Fruit fly (Drosophila melanogaster) whole organism, embryonic: Measurements from ENCODE around the gene Upf1.

Source experiments
- ATbp ChIP-seq: fragments of 200-800 bp; sonication (Bioruptor generic); optimal IDR thresholded peaks from 2 replicates; lab custom pipeline; 2017; ENCODE audit warnings: missing biosample characterization, mild to moderate bottlenecking, missing genetic modification characterization, missing genetic modification reagents
- Abd-B ChIP-seq: fragments of 200-800 bp; sonication (Bioruptor generic); optimal IDR thresholded peaks from 2 replicates; lab custom pipeline; 2018; ENCODE audit warnings: missing biosample characterization, mild to moderate bottlenecking, missing genetic modification characterization, moderate library complexity
- Adf1 ChIP-seq: fragments of 200-800 bp; sonication (Bioruptor generic); IDR thresholded peaks from 2 replicates; pipeline ENCODE4 v1.3.6; 2022; ENCODE audit warnings: missing biosample characterization, missing genetic modification characterization
- B-H1 ChIP-seq: fragments of 200-800 bp; sonication (Bioruptor generic); IDR thresholded peaks from 3 replicates; pipeline ENCODE4 v1.3.6; 2022; ENCODE audit warnings: missing biosample characterization, missing genetic modification characterization
- CG10321 ChIP-seq: fragments of 200-800 bp; sonication (Bioruptor generic); IDR thresholded peaks from 2 replicates; pipeline ENCODE4 v1.3.6; 2022; ENCODE audit warnings: missing biosample characterization, missing genetic modification characterization
- CG10543 ChIP-seq: fragments of 200-800 bp; sonication (Bioruptor generic); optimal IDR thresholded peaks from 3 replicates; lab custom pipeline; 2017; ENCODE audit warnings: missing biosample characterization, mild to moderate bottlenecking, missing genetic modification characterization, moderate library complexity
- CG13296 ChIP-seq: fragments of 200-800 bp; sonication (Bioruptor generic); optimal IDR thresholded peaks from 3 replicates; lab custom pipeline; 2018; ENCODE audit warnings: missing biosample characterization, mild to moderate bottlenecking, missing genetic modification characterization
- CG17361 ChIP-seq: fragments of 200-800 bp; sonication (Bioruptor generic); IDR thresholded peaks from 3 replicates; pipeline ENCODE4 v1.3.6; 2022; ENCODE audit warnings: missing biosample characterization, missing genetic modification characterization
- CG2116 ChIP-seq: fragments of 200-800 bp; sonication (Bioruptor generic); optimal IDR thresholded peaks from 3 replicates; lab custom pipeline; 2018; ENCODE audit warnings: missing biosample characterization, mild to moderate bottlenecking, missing genetic modification characterization
- CG32772 ChIP-seq: fragments of 200-800 bp; sonication (Bioruptor generic); IDR thresholded peaks from 2 replicates; pipeline ENCODE4 v1.3.6; 2022; ENCODE audit warnings: missing biosample characterization, missing genetic modification characterization
- CG34224 ChIP-seq: fragments of 200-800 bp; sonication (Bioruptor generic); IDR thresholded peaks from 3 replicates; pipeline ENCODE4 v1.3.6; 2022; ENCODE audit warnings: missing biosample characterization, missing genetic modification characterization; ENCODE audit not compliant: partially characterized antibody
- CG4282 ChIP-seq: fragments of 200-800 bp; sonication (Bioruptor generic); optimal IDR thresholded peaks from 2 replicates; lab custom pipeline; 2016; ENCODE audit warnings: missing biosample characterization, missing genetic modification characterization
- CG6683 ChIP-seq: fragments of 200-800 bp; sonication (Bioruptor generic); optimal IDR thresholded peaks from 2 replicates; lab custom pipeline; 2017; ENCODE audit warnings: missing biosample characterization, mild to moderate bottlenecking, missing genetic modification characterization, missing genetic modification reagents
- CG7928 ChIP-seq: fragments of 200-800 bp; sonication (Bioruptor generic); optimal IDR thresholded peaks from 2 replicates; lab custom pipeline; 2017; ENCODE audit warnings: missing biosample characterization, mild to moderate bottlenecking, missing genetic modification characterization
- CG8765 ChIP-seq: fragments of 200-800 bp; sonication (Bioruptor generic); IDR thresholded peaks from 2 replicates; pipeline ENCODE4 v1.3.6; 2022; ENCODE audit warnings: missing biosample characterization, missing genetic modification characterization
- CG9215 ChIP-seq: fragments of 200-800 bp; sonication (Bioruptor generic); IDR thresholded peaks from 2 replicates; pipeline ENCODE4 v1.3.6; 2022; ENCODE audit warnings: missing biosample characterization, missing genetic modification characterization
- CTCF ChIP-seq: fragments of 200-800 bp; sonication (Bioruptor generic); optimal IDR thresholded peaks from 2 replicates; lab custom pipeline; 2017; ENCODE audit warnings: missing biosample characterization, mild to moderate bottlenecking, missing genetic modification characterization, moderate library complexity
- D ChIP-seq, 2 experiments: fragments of 200-800 bp in 1 of 2; fragments of >200 bp in 1 of 2; sonication (Bioruptor generic) in 1 of 2; optimal IDR thresholded peaks; 2 replicates in 1 of 2; 3 replicates in 1 of 2; lab custom pipeline; 2017; ENCODE audit warnings: mild to moderate bottlenecking in 1 of 2, missing biosample characterization in 1 of 2, missing genetic modification characterization in 1 of 2, missing genetic modification reagents in 1 of 2
- HLH54F ChIP-seq: fragments of 200-800 bp; sonication (Bioruptor generic); optimal IDR thresholded peaks from 3 replicates; lab custom pipeline; 2016; ENCODE audit warnings: missing biosample characterization, missing genetic modification characterization
- Hand ChIP-seq: fragments of 200-800 bp; sonication (Bioruptor generic); optimal IDR thresholded peaks from 2 replicates; lab custom pipeline; 2017; ENCODE audit warnings: mild to moderate bottlenecking, missing biosample characterization, missing genetic modification reagents, missing genetic modification characterization
- HmgZ ChIP-seq: fragments of 200-800 bp; sonication (Bioruptor generic); optimal IDR thresholded peaks from 2 replicates; lab custom pipeline; 2018; ENCODE audit warnings: missing biosample characterization, mild to moderate bottlenecking, missing genetic modification characterization
- MESR4 ChIP-seq: fragments of 200-800 bp; sonication (Bioruptor generic); optimal IDR thresholded peaks from 2 replicates; lab custom pipeline; 2018; ENCODE audit warnings: missing biosample characterization, mild to moderate bottlenecking, missing genetic modification characterization, moderate library complexity
- Max ChIP-seq: fragments of 200-800 bp; sonication (Bioruptor generic); optimal IDR thresholded peaks from 2 replicates; lab custom pipeline; 2016; ENCODE audit warnings: missing biosample characterization, mild to moderate bottlenecking, missing genetic modification characterization
- Mes4 ChIP-seq: fragments of 200-800 bp; sonication (Bioruptor generic); optimal IDR thresholded peaks from 2 replicates; lab custom pipeline; 2016; ENCODE audit warnings: missing biosample characterization, missing genetic modification characterization
- Myb ChIP-seq: fragments of 200-800 bp; sonication (Bioruptor generic); optimal IDR thresholded peaks from 2 replicates; lab custom pipeline; 2016; ENCODE audit warnings: missing biosample characterization, missing genetic modification characterization
- Pdp1 ChIP-seq, 2 experiments: fragments of 200-800 bp; sonication (Bioruptor generic); optimal IDR thresholded peaks; 3 replicates each; lab custom pipeline; 2016; ENCODE audit warnings: missing biosample characterization in 2 of 2, missing genetic modification characterization in 2 of 2, mild to moderate bottlenecking in 1 of 2, moderate library complexity in 1 of 2
- Sox100B ChIP-seq: fragments of 200-800 bp; sonication (Bioruptor generic); optimal IDR thresholded peaks from 3 replicates; lab custom pipeline; 2018; ENCODE audit warnings: missing biosample characterization, mild to moderate bottlenecking, missing genetic modification characterization
- Trl ChIP-seq, 3 experiments: fragments of >200 bp in 2 of 3; fragments of 200-800 bp in 1 of 3; sonication (Bioruptor generic) in 1 of 3; optimal IDR thresholded peaks; 2 replicates in 1 of 3; 3 replicates in 2 of 3; lab custom pipeline; 2016 to 2017; ENCODE audit warnings: missing biosample characterization in 1 of 3, missing genetic modification characterization in 1 of 3
- YL-1 ChIP-seq: fragments of 200-800 bp; sonication (Bioruptor generic); optimal IDR thresholded peaks from 3 replicates; lab custom pipeline; 2017; ENCODE audit warnings: missing biosample characterization, mild to moderate bottlenecking, missing genetic modification characterization
- aop ChIP-seq: fragments of 200-800 bp; sonication (Bioruptor generic); IDR thresholded peaks from 2 replicates; pipeline ENCODE4 v1.3.6; 2022; ENCODE audit warnings: missing biosample characterization, missing genetic modification characterization
- btn ChIP-seq: fragments of 200-800 bp; sonication (Bioruptor generic); optimal IDR thresholded peaks from 2 replicates; lab custom pipeline; 2016; ENCODE audit warnings: missing biosample characterization, missing genetic modification characterization
- dimm ChIP-seq: fragments of 200-800 bp; sonication (Bioruptor generic); IDR thresholded peaks from 2 replicates; pipeline ENCODE4 v1.3.6; 2022; ENCODE audit warnings: missing biosample characterization, missing genetic modification characterization
- dmrt99B ChIP-seq: fragments of 200-800 bp; sonication (Bioruptor generic); optimal IDR thresholded peaks from 2 replicates; lab custom pipeline; 2018; ENCODE audit warnings: missing biosample characterization, mild to moderate bottlenecking, missing genetic modification characterization, moderate library complexity
- esg ChIP-seq: fragments of 200-800 bp; sonication (Bioruptor generic); conservative IDR thresholded peaks from 2 replicates; pipeline ENCODE4 v1.3.6; 2022; ENCODE audit warnings: missing biosample characterization, missing genetic modification characterization
- gt ChIP-seq: fragments of 200-800 bp; sonication (Bioruptor generic); IDR thresholded peaks from 2 replicates; pipeline ENCODE4 v1.3.6; 2022; ENCODE audit warnings: missing biosample characterization, missing genetic modification characterization
- jing ChIP-seq: fragments of 200-800 bp; sonication (Bioruptor generic); optimal IDR thresholded peaks from 2 replicates; lab custom pipeline; 2018; ENCODE audit warnings: missing biosample characterization, mild to moderate bottlenecking, missing genetic modification characterization
- jumu ChIP-seq: fragments of 200-800 bp; sonication (Bioruptor generic); optimal IDR thresholded peaks from 3 replicates; lab custom pipeline; 2016; ENCODE audit warnings: missing biosample characterization, missing genetic modification characterization
- lilli ChIP-seq: fragments of 200-800 bp; sonication (Bioruptor generic); optimal IDR thresholded peaks from 3 replicates; lab custom pipeline; 2016; ENCODE audit warnings: missing biosample characterization, missing genetic modification characterization
- lmd ChIP-seq: fragments of 200-800 bp; sonication (Bioruptor generic); IDR thresholded peaks from 2 replicates; pipeline ENCODE4 v1.3.6; 2022; ENCODE audit warnings: missing biosample characterization, missing genetic modification characterization
- maf-S ChIP-seq: fragments of 200-800 bp; sonication (Bioruptor generic); optimal IDR thresholded peaks from 2 replicates; lab custom pipeline; 2016; ENCODE audit warnings: missing biosample characterization, missing genetic modification characterization
- mam ChIP-seq: fragments of 200-800 bp; sonication (Bioruptor generic); optimal IDR thresholded peaks from 3 replicates; lab custom pipeline; 2016; ENCODE audit warnings: missing biosample characterization, missing genetic modification characterization
- nom ChIP-seq: fragments of 200-800 bp; sonication (Bioruptor generic); optimal IDR thresholded peaks from 2 replicates; lab custom pipeline; 2017; ENCODE audit warnings: missing biosample characterization, missing genetic modification characterization, mild to moderate bottlenecking, moderate library complexity, missing genetic modification reagents
- phol ChIP-seq: fragments of 200-800 bp; sonication (Bioruptor generic); optimal IDR thresholded peaks from 3 replicates; lab custom pipeline; 2018; ENCODE audit warnings: missing biosample characterization, mild to moderate bottlenecking, missing genetic modification characterization, moderate library complexity
- pita ChIP-seq: fragments of 200-800 bp; sonication (Bioruptor generic); optimal IDR thresholded peaks from 2 replicates; lab custom pipeline; 2017; ENCODE audit warnings: missing biosample characterization, mild to moderate bottlenecking, missing genetic modification characterization
- psq ChIP-seq: fragments of 200-800 bp; sonication (Bioruptor generic); optimal IDR thresholded peaks from 2 replicates; lab custom pipeline; 2017; ENCODE audit warnings: missing biosample characterization, missing genetic modification characterization
- scrt ChIP-seq: fragments of 200-800 bp; sonication (Bioruptor generic); optimal IDR thresholded peaks from 2 replicates; lab custom pipeline; 2018; ENCODE audit warnings: missing biosample characterization, mild to moderate bottlenecking, missing genetic modification characterization, moderate library complexity
- shn ChIP-seq: fragments of 200-800 bp; sonication (Bioruptor generic); optimal IDR thresholded peaks from 3 replicates; lab custom pipeline; 2016; ENCODE audit warnings: missing biosample characterization, missing genetic modification characterization
- slou ChIP-seq: fragments of 200-800 bp; sonication (Bioruptor generic); optimal IDR thresholded peaks from 3 replicates; lab custom pipeline; 2016; ENCODE audit warnings: missing biosample characterization, missing genetic modification characterization
- sob ChIP-seq: fragments of 200-800 bp; sonication (Bioruptor generic); IDR thresholded peaks from 2 replicates; pipeline ENCODE4 v1.3.6; 2022; ENCODE audit warnings: missing biosample characterization, missing genetic modification characterization
- stwl ChIP-seq: fragments of 200-800 bp; sonication (Bioruptor generic); optimal IDR thresholded peaks from 3 replicates; lab custom pipeline; 2018; ENCODE audit warnings: missing biosample characterization, mild to moderate bottlenecking, missing genetic modification characterization, moderate library complexity
- toy ChIP-seq: fragments of 200-800 bp; sonication (Bioruptor generic); IDR thresholded peaks from 2 replicates; pipeline ENCODE4 v1.3.6; 2022; ENCODE audit warnings: missing biosample characterization, missing genetic modification characterization

Gene Upf1

DNA sequence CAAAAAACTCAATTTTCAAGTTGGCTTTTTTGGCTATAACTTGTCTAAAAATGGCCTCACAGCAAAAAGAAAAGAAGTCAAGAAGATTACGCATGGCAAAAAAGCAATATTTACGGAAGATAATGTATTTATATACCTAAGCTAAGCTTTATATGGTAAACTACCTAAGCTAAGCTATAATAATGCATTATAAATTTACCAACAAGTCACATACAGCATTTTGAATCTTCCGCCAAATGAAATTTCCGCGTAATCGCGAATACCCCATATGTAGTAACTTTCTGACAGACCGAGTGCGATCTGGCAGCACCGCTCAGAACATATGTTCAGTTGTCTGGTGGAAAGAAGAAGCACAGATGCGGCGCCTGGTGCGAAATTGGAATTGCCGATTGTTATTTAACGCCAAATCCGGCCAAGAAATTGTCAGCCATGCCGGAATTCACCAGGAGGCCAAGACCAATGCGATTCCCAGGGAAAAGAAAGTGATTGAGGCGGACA, 13.4 kb downstream of the Upf1 start, which contains the start of gene sicily (continued):
- TF ChIP-seq pita (GFP tag; lab: Kevin White, UChicago) (no peak), aop (GFP tag; lab: Robert Waterston, UW) (no peak), mam (GFP tag; lab: Kevin White, UChicago) (no peak), HmgZ (tag; lab: Kevin White, UChicago) (peak; percentile 32), CG9215 (no peak), shn (GFP tag; lab: Kevin White, UChicago) (no peak), Abd-B (GFP tag; lab: Kevin White, UChicago) (no peak), CG10543 (GFP tag; lab: Kevin White, UChicago) (no peak), lmd (GFP tag; lab: Robert Waterston, UW) (no peak), dmrt99B (tag; lab: Kevin White, UChicago) (no peak), Hand (GFP tag; lab: Kevin White, UChicago) (no peak), Max (GFP tag; lab: Kevin White, UChicago) (no peak), CG7928 (GFP tag; lab: Kevin White, UChicago) (no peak), Trl (optimal IDR thresholded peaks at IDR 0.05; lab: Kevin White, UChicago) (no peak), Trl (GFP tag; optimal IDR thresholded peaks at IDR 0.05; lab: Kevin White, UChicago) (no peak), YL-1 (peak; percentile 12), sob (GFP tag; lab: Robert Waterston, UW) (no peak), nom (GFP tag; lab: Kevin White, UChicago) (no peak), CG6683 (GFP tag; lab: Kevin White, UChicago) (no peak), B-H1 (GFP tag; lab: Robert Waterston, UW) (no peak), phol (tag; lab: Kevin White, UChicago) (peak; percentile 19), HLH54F (GFP tag; lab: Kevin White, UChicago) (no peak), CTCF (GFP tag; lab: Kevin White, UChicago) (no peak), Mes4 (GFP tag; lab: Kevin White, UChicago) (no peak), CG17361 (GFP tag; lab: Robert Waterston, UW) (no peak), jing (GFP tag; lab: Kevin White, UChicago) (no peak), CG32772 (no peak), CG8765 (GFP tag; lab: Robert Waterston, UW) (no peak), CG34224 (GFP tag; lab: Robert Waterston, UW) (peak; percentile 54; the same call in 1 of the 3 replicates), CG4282 (GFP tag; lab: Kevin White, UChicago) (no peak), Sox100B (no peak), esg (GFP tag; lab: Robert Waterston, UW) (no peak), D (optimal IDR thresholded peaks at IDR 0.05; lab: Kevin White, UChicago) (no peak), D (GFP tag; optimal IDR thresholded peaks at IDR 0.05; lab: Kevin White, UChicago) (no peak), Adf1 (GFP tag; lab: Robert Waterston, UW) (no peak), MESR4 (peak; percentile 63), gt (no peak), lilli (GFP tag; lab: Kevin White, UChicago) (no peak), psq (GFP tag; lab: Kevin White, UChicago) (no peak), dimm (GFP tag; lab: Robert Waterston, UW) (no peak), toy (GFP tag; lab: Robert Waterston, UW) (no peak), CG2116 (GFP tag; lab: Kevin White, UChicago) (peak; percentile 46), Pdp1 (GFP tag; optimal IDR thresholded peaks at IDR 0.05; lab: Kevin White, UChicago) (peak in 1 of 2 experiments; percentile 66), stwl (tag; lab: Kevin White, UChicago) (peak; percentile 39), scrt (GFP tag; lab: Kevin White, UChicago) (no peak), Myb (GFP tag; lab: Kevin White, UChicago) (no peak), maf-S (GFP tag; lab: Kevin White, UChicago) (no peak), btn (GFP tag; lab: Kevin White, UChicago) (no peak), CG10321 (no peak), jumu (GFP tag; lab: Kevin White, UChicago) (no peak), CG13296 (GFP tag; lab: Kevin White, UChicago) (no peak), slou (GFP tag; lab: Kevin White, UChicago) (no peak), ATbp (GFP tag; lab: Kevin White, UChicago) (no peak)
